Fruit fly (Drosophila melanogaster) whole organism, embryonic: ENCODE results near the gene Traf-like.
A peak's percentile ranks its signal among the peaks of the same experiment; 100 is the strongest.

Source experiments
- ATbp ChIP-seq: fragments of 200-800 bp; sonication (Bioruptor generic); optimal IDR thresholded peaks from 2 replicates; lab custom pipeline; 2017; ENCODE audit warnings: missing biosample characterization, mild to moderate bottlenecking, missing genetic modification characterization, missing genetic modification reagents
- Asciz ChIP-seq: fragments of 200-800 bp; sonication (Bioruptor generic); optimal IDR thresholded peaks from 2 replicates; lab custom pipeline; 2017; ENCODE audit warnings: missing biosample characterization, mild to moderate bottlenecking, missing genetic modification characterization, missing genetic modification reagents
- BtbVII ChIP-seq: fragments of 200-800 bp; sonication (Bioruptor generic); optimal IDR thresholded peaks from 3 replicates; lab custom pipeline; 2017; ENCODE audit warnings: missing biosample characterization, mild to moderate bottlenecking, missing genetic modification characterization
- CG11093 ChIP-seq: fragments of 200-800 bp; sonication (Bioruptor generic); IDR thresholded peaks from 3 replicates; pipeline ENCODE4 v1.3.6; 2022; ENCODE audit warnings: missing biosample characterization, missing genetic modification characterization
- CG12155 ChIP-seq: fragments of 200-800 bp; sonication (Bioruptor generic); optimal IDR thresholded peaks from 3 replicates; lab custom pipeline; 2016; ENCODE audit warnings: missing biosample characterization, missing genetic modification characterization
- CG12659 ChIP-seq: fragments of 200-800 bp; sonication (Bioruptor generic); optimal IDR thresholded peaks from 3 replicates; lab custom pipeline; 2017; ENCODE audit warnings: mild to moderate bottlenecking, missing biosample characterization, missing genetic modification reagents, missing genetic modification characterization
- CG13296 ChIP-seq: fragments of 200-800 bp; sonication (Bioruptor generic); optimal IDR thresholded peaks from 3 replicates; lab custom pipeline; 2018; ENCODE audit warnings: missing biosample characterization, mild to moderate bottlenecking, missing genetic modification characterization
- CG18262 ChIP-seq: fragments of 200-800 bp; optimal IDR thresholded peaks from 3 replicates; lab custom pipeline; 2019; ENCODE audit warnings: missing biosample characterization, mild to moderate bottlenecking, missing genetic modification characterization, moderate library complexity
- CG2678 ChIP-seq: fragments of 200-800 bp; sonication (Bioruptor generic); optimal IDR thresholded peaks from 3 replicates; lab custom pipeline; 2019; ENCODE audit warnings: missing biosample characterization, mild to moderate bottlenecking, missing genetic modification characterization, moderate library complexity
- CG2875 ChIP-seq: fragments of 200-800 bp; sonication (Bioruptor generic); optimal IDR thresholded peaks from 2 replicates; lab custom pipeline; 2017; ENCODE audit warnings: missing biosample characterization, mild to moderate bottlenecking, missing genetic modification characterization, missing genetic modification reagents
- CG30403 ChIP-seq: fragments of 200-800 bp; sonication (Bioruptor generic); optimal IDR thresholded peaks from 3 replicates; lab custom pipeline; 2016; ENCODE audit warnings: missing biosample characterization, missing genetic modification characterization
- CG31441 ChIP-seq: fragments of 200-800 bp; sonication (Bioruptor generic); IDR thresholded peaks from 2 replicates; pipeline ENCODE4 v1.3.6; 2022; ENCODE audit warnings: missing biosample characterization, missing genetic modification characterization
- CG3163 ChIP-seq: fragments of 200-800 bp; sonication (Bioruptor generic); optimal IDR thresholded peaks from 3 replicates; lab custom pipeline; 2016; ENCODE audit warnings: missing biosample characterization, missing genetic modification characterization
- CG3407 ChIP-seq: fragments of 200-800 bp; sonication (Bioruptor generic); optimal IDR thresholded peaks from 2 replicates; lab custom pipeline; 2018; ENCODE audit warnings: missing biosample characterization, mild to moderate bottlenecking, missing genetic modification characterization
- CG4360 ChIP-seq: fragments of 200-800 bp; sonication (Bioruptor generic); IDR thresholded peaks from 2 replicates; pipeline ENCODE4 v1.3.6; 2022; ENCODE audit warnings: missing biosample characterization, missing genetic modification characterization
- CG6683 ChIP-seq: fragments of 200-800 bp; sonication (Bioruptor generic); optimal IDR thresholded peaks from 2 replicates; lab custom pipeline; 2017; ENCODE audit warnings: missing biosample characterization, mild to moderate bottlenecking, missing genetic modification characterization, missing genetic modification reagents
- CG6854 ChIP-seq: fragments of 200-800 bp; sonication (Bioruptor generic); optimal IDR thresholded peaks from 3 replicates; lab custom pipeline; 2017; ENCODE audit warnings: missing biosample characterization, mild to moderate bottlenecking, missing genetic modification characterization
- CG7372 ChIP-seq: fragments of 200-800 bp; sonication (Bioruptor generic); IDR thresholded peaks from 2 replicates; pipeline ENCODE4 v1.3.6; 2022; ENCODE audit warnings: missing biosample characterization, missing genetic modification characterization
- CG7839 ChIP-seq: fragments of 200-800 bp; sonication (Bioruptor generic); optimal IDR thresholded peaks from 3 replicates; lab custom pipeline; 2018; ENCODE audit warnings: missing biosample characterization, mild to moderate bottlenecking, missing genetic modification characterization, moderate library complexity
- CG8359 ChIP-seq: fragments of 200-800 bp; sonication (Bioruptor generic); optimal IDR thresholded peaks from 2 replicates; lab custom pipeline; 2017; ENCODE audit warnings: missing biosample characterization, mild to moderate bottlenecking, missing genetic modification characterization, borderline replicate concordance
- CG9609 ChIP-seq: fragments of 200-800 bp; sonication (Bioruptor generic); optimal IDR thresholded peaks from 3 replicates; lab custom pipeline; 2016; ENCODE audit warnings: missing biosample characterization, missing genetic modification characterization
- CG9817 ChIP-seq: fragments of 200-800 bp; sonication (Bioruptor generic); optimal IDR thresholded peaks from 2 replicates; lab custom pipeline; 2018; ENCODE audit warnings: missing biosample characterization, mild to moderate bottlenecking, missing genetic modification characterization, moderate library complexity
- CG9876 ChIP-seq: fragments of 200-800 bp; sonication (Bioruptor generic); optimal IDR thresholded peaks from 2 replicates; lab custom pipeline; 2016; ENCODE audit warnings: missing biosample characterization, missing genetic modification characterization
- Dip2 ChIP-seq: fragments of 200-800 bp; sonication (Bioruptor generic); IDR thresholded peaks from 2 replicates; pipeline ENCODE4 v1.3.6; 2022; ENCODE audit warnings: missing biosample characterization, missing genetic modification characterization
- Dref ChIP-seq: fragments of 200-800 bp; sonication (Bioruptor generic); IDR thresholded peaks from 2 replicates; pipeline ENCODE4 v1.3.6; 2022; ENCODE audit warnings: missing biosample characterization, missing genetic modification characterization
- HLHmδ ChIP-seq: fragments of 200-800 bp; sonication (Bioruptor generic); optimal IDR thresholded peaks from 2 replicates; lab custom pipeline; 2018; ENCODE audit warnings: missing biosample characterization, mild to moderate bottlenecking, missing genetic modification characterization, moderate library complexity
- Hsf ChIP-seq: fragments of 200-800 bp; sonication (Bioruptor generic); optimal IDR thresholded peaks from 3 replicates; lab custom pipeline; 2016; ENCODE audit warnings: missing biosample characterization, missing genetic modification characterization
- Oaz ChIP-seq: fragments of 200-800 bp; sonication (Bioruptor generic); IDR thresholded peaks from 2 replicates; pipeline ENCODE4 v1.3.6; 2022; ENCODE audit warnings: missing biosample characterization, missing genetic modification characterization
- Pdp1 ChIP-seq, 2 experiments: fragments of 200-800 bp; sonication (Bioruptor generic); optimal IDR thresholded peaks; 3 replicates each; lab custom pipeline; 2016; ENCODE audit warnings: missing biosample characterization in 2 of 2, missing genetic modification characterization in 2 of 2, mild to moderate bottlenecking in 1 of 2, moderate library complexity in 1 of 2
- Rfx ChIP-seq: fragments of 200-800 bp; sonication (Bioruptor generic); IDR thresholded peaks from 2 replicates; pipeline ENCODE4 v1.3.6; 2022; ENCODE audit warnings: missing biosample characterization, missing genetic modification characterization
- Tbp ChIP-seq: fragments of >200 bp; optimal IDR thresholded peaks from 2 replicates; lab custom pipeline; 2018; ENCODE audit warnings: missing biosample characterization, missing genetic modification characterization
- aop ChIP-seq: fragments of 200-800 bp; sonication (Bioruptor generic); IDR thresholded peaks from 2 replicates; pipeline ENCODE4 v1.3.6; 2022; ENCODE audit warnings: missing biosample characterization, missing genetic modification characterization
- bsh ChIP-seq, 2 experiments: fragments of 200-800 bp; sonication (Bioruptor generic); optimal IDR thresholded peaks; 2 replicates each; lab custom pipeline; 2017 to 2018; ENCODE audit warnings: mild to moderate bottlenecking in 2 of 2, missing biosample characterization in 2 of 2, missing genetic modification characterization in 2 of 2, moderate library complexity in 1 of 2
- crp ChIP-seq, 2 experiments: fragments of 200-800 bp; sonication (Bioruptor generic); optimal IDR thresholded peaks; 2 replicates in 1 of 2; 3 replicates in 1 of 2; lab custom pipeline; 2017; ENCODE audit warnings: missing biosample characterization in 2 of 2, missing genetic modification characterization in 2 of 2, mild to moderate bottlenecking in 1 of 2, moderate library complexity in 1 of 2
- eve ChIP-seq, 2 experiments: fragments of >200 bp; optimal IDR thresholded peaks; 2 replicates each; lab custom pipeline; 2017; ENCODE audit warnings: missing biosample characterization in 2 of 2, missing genetic modification characterization in 2 of 2
- ewg ChIP-seq: fragments of 200-800 bp; sonication (Bioruptor generic); optimal IDR thresholded peaks from 3 replicates; lab custom pipeline; 2017; ENCODE audit warnings: mild to moderate bottlenecking, missing biosample characterization, missing genetic modification reagents, missing genetic modification characterization
- gcm ChIP-seq: fragments of 200-800 bp; sonication (Bioruptor generic); optimal IDR thresholded peaks from 2 replicates; lab custom pipeline; 2019; ENCODE audit warnings: missing biosample characterization, mild to moderate bottlenecking, missing genetic modification characterization, moderate library complexity
- klu ChIP-seq: fragments of 200-800 bp; sonication (Bioruptor generic); IDR thresholded peaks from 2 replicates; pipeline ENCODE4 v1.3.6; 2022; ENCODE audit warnings: missing biosample characterization, missing genetic modification characterization
- lilli ChIP-seq: fragments of 200-800 bp; sonication (Bioruptor generic); optimal IDR thresholded peaks from 3 replicates; lab custom pipeline; 2016; ENCODE audit warnings: missing biosample characterization, missing genetic modification characterization
- lov ChIP-seq, 2 experiments: fragments of 200-800 bp in 1 of 2; fragments of >200 bp in 1 of 2; sonication (Bioruptor generic) in 1 of 2; IDR thresholded peaks in 1 of 2; optimal IDR thresholded peaks in 1 of 2; 2 replicates in 1 of 2; 3 replicates in 1 of 2; pipeline versions ENCODE4 v1.3.6 to Lab custom; 2017 to 2022; ENCODE audit warnings: missing biosample characterization in 1 of 2, missing genetic modification characterization in 1 of 2
- mam ChIP-seq: fragments of 200-800 bp; sonication (Bioruptor generic); optimal IDR thresholded peaks from 3 replicates; lab custom pipeline; 2016; ENCODE audit warnings: missing biosample characterization, missing genetic modification characterization
- nau ChIP-seq: fragments of 200-800 bp; sonication (Bioruptor generic); optimal IDR thresholded peaks from 3 replicates; lab custom pipeline; 2017; ENCODE audit warnings: missing biosample characterization, mild to moderate bottlenecking, missing genetic modification characterization, missing genetic modification reagents
- peb ChIP-seq: fragments of 200-800 bp; sonication (Bioruptor generic); IDR thresholded peaks from 2 replicates; pipeline ENCODE4 v1.3.6; 2022; ENCODE audit warnings: missing biosample characterization, missing genetic modification characterization
- pros ChIP-seq: fragments of 200-800 bp; sonication (Bioruptor generic); optimal IDR thresholded peaks from 3 replicates; lab custom pipeline; 2019; ENCODE audit warnings: missing biosample characterization, mild to moderate bottlenecking, missing genetic modification characterization, moderate library complexity
- psq ChIP-seq: fragments of 200-800 bp; sonication (Bioruptor generic); optimal IDR thresholded peaks from 2 replicates; lab custom pipeline; 2017; ENCODE audit warnings: missing biosample characterization, missing genetic modification characterization
- sna ChIP-seq: fragments of 200-800 bp; sonication (Bioruptor generic); IDR thresholded peaks from 2 replicates; pipeline ENCODE4 v1.3.6; 2022; ENCODE audit warnings: missing biosample characterization, missing genetic modification characterization; ENCODE audit not compliant: partially characterized antibody
- sqz ChIP-seq: fragments of 200-800 bp; sonication (Bioruptor generic); optimal IDR thresholded peaks from 3 replicates; lab custom pipeline; 2018; ENCODE audit warnings: missing biosample characterization, mild to moderate bottlenecking, missing genetic modification characterization
- unc-4 ChIP-seq: fragments of 200-800 bp; sonication (Bioruptor generic); IDR thresholded peaks from 2 replicates; pipeline ENCODE4 v1.3.6; 2022; ENCODE audit warnings: missing biosample characterization, missing genetic modification characterization; ENCODE audit not compliant: partially characterized antibody

The Traf-like gene

dm6 chrX:16371923-16372322, 42.9 kb upstream of the Traf-like start (continued):
- no peak for TF ChIP-seq bsh (GFP tag; optimal IDR thresholded peaks at IDR 0.05; lab: Kevin White, UChicago)
- no peak for TF ChIP-seq Dip2 (GFP tag; lab: Robert Waterston, UW)
- TF ChIP-seq sna (GFP tag; lab: Robert Waterston, UW), result no peak
- no peak for TF ChIP-seq CG6683 (GFP tag; lab: Kevin White, UChicago)
- TF ChIP-seq Asciz, result no peak
- TF ChIP-seq lilli (GFP tag; lab: Kevin White, UChicago), result peak; percentile 13
- TF ChIP-seq CG31441 (GFP tag; lab: Robert Waterston, UW), result no peak
- TF ChIP-seq Hsf (GFP tag; lab: Kevin White, UChicago), result peak; percentile 14
- TF ChIP-seq CG4360 (GFP tag; lab: Robert Waterston, UW), result no peak
- TF ChIP-seq crp (GFP tag; optimal IDR thresholded peaks at IDR 0.05; lab: Kevin White, UChicago), result peak in 1 of 2 experiments; percentile 5
- TF ChIP-seq Pdp1 (GFP tag; optimal IDR thresholded peaks at IDR 0.05; lab: Kevin White, UChicago), result no peak
- TF ChIP-seq Oaz (GFP tag; lab: Robert Waterston, UW), result no peak
- TF ChIP-seq CG2875, result no peak
- TF ChIP-seq CG9876, result no peak
- TF ChIP-seq BtbVII (GFP tag; lab: Kevin White, UChicago), result no peak
- no peak for TF ChIP-seq CG13296 (GFP tag; lab: Kevin White, UChicago)
- TF ChIP-seq Dref, result no peak
- no peak for TF ChIP-seq psq (GFP tag; lab: Kevin White, UChicago)
- TF ChIP-seq gcm (GFP tag; lab: Kevin White, UChicago), result no peak
- TF ChIP-seq CG30403 (GFP tag; lab: Kevin White, UChicago), result peak; percentile 28
- peak; percentile 2 for TF ChIP-seq CG12155 (GFP tag; lab: Kevin White, UChicago)
- peak; percentile 36 for TF ChIP-seq CG18262 (tag; lab: Kevin White, UChicago)
- no peak for TF ChIP-seq ewg
- TF ChIP-seq, all 482 proteins: peak for 22

dm6 chrX:16372492-16373350, 42.1 kb upstream of the Traf-like start, which contains the start of gene Fur2:
TSS of gene Fur2 (plus strand) at chrX:16373086.
- TF ChIP-seq sqz (no peak), unc-4 (GFP tag; lab: Robert Waterston, UW) (0 out of 2 replicates have a peak, but pooled peaks have one; percentile 10), CG2678 (tag; lab: Kevin White, UChicago) (no peak), lov (optimal IDR thresholded peaks at IDR 0.05; lab: Kevin White, UChicago) (no peak), lov (GFP tag; IDR thresholded peaks at IDR 0.05; lab: Robert Waterston, UW) (no peak), HLHmδ (GFP tag; lab: Kevin White, UChicago) (no peak), Tbp (no peak), CG9609 (no peak), CG6854 (GFP tag; lab: Kevin White, UChicago) (no peak), CG3163 (no peak), CG11093 (GFP tag; lab: Robert Waterston, UW) (no peak), CG7839 (tag; lab: Kevin White, UChicago) (no peak), peb (GFP tag; lab: Robert Waterston, UW) (no peak), CG12659 (GFP tag; lab: Kevin White, UChicago) (no peak), klu (GFP tag; lab: Robert Waterston, UW) (no peak), aop (GFP tag; lab: Robert Waterston, UW) (no peak), CG9817 (tag; lab: Kevin White, UChicago) (no peak), CG8359 (GFP tag; lab: Kevin White, UChicago) (no peak), pros (GFP tag; lab: Kevin White, UChicago) (peak; percentile 50), eve (GFP tag; optimal IDR thresholded peaks at IDR 0.05; lab: Kevin White, UChicago) (peak in 1 of 2 experiments; percentile 45), nau (GFP tag; lab: Kevin White, UChicago) (no peak), CG3407 (no peak), Rfx (no peak), ATbp (no peak), CG7372 (no peak), mam (no peak)
